Fruit fly (Drosophila melanogaster) whole organism, prepupa: ENCODE data around the gene Jhbp13.
A peak's percentile ranks its signal among the peaks of the same experiment; 100 is the strongest.

Experiments
- Blimp-1 ChIP-seq: fragments of 200-800 bp; sonication (Bioruptor generic); optimal IDR thresholded peaks from 3 replicates; lab custom pipeline; 2017; ENCODE audit warnings: missing biosample characterization, missing genetic modification characterization, mild to moderate bottlenecking, moderate library complexity, missing genetic modification reagents
- CG10631 ChIP-seq: fragments of 200-800 bp; sonication (Bioruptor generic); optimal IDR thresholded peaks from 2 replicates; lab custom pipeline; 2016; ENCODE audit warnings: missing biosample characterization, missing genetic modification characterization
- CG10669 ChIP-seq: fragments of 200-800 bp; sonication (Bioruptor generic); optimal IDR thresholded peaks from 3 replicates; lab custom pipeline; 2018; ENCODE audit warnings: missing biosample characterization, mild to moderate bottlenecking, missing genetic modification characterization, moderate library complexity
- CG11294 ChIP-seq: fragments of 200-800 bp; sonication (Bioruptor generic); IDR thresholded peaks from 2 replicates; pipeline ENCODE4 v1.3.6; 2022; ENCODE audit warnings: missing biosample characterization, missing genetic modification characterization
- CG11902 ChIP-seq: fragments of 200-800 bp; sonication (Bioruptor generic); optimal IDR thresholded peaks from 3 replicates; lab custom pipeline; 2016; ENCODE audit warnings: missing biosample characterization, missing genetic modification characterization
- CG15336 ChIP-seq: fragments of 200-800 bp; sonication (Bioruptor generic); IDR thresholded peaks from 2 replicates; pipeline ENCODE4 v1.3.6; 2022; ENCODE audit warnings: missing biosample characterization, missing genetic modification characterization
- CG1621 ChIP-seq: fragments of 200-800 bp; sonication (Bioruptor generic); optimal IDR thresholded peaks from 3 replicates; lab custom pipeline; 2018; ENCODE audit warnings: missing biosample characterization, mild to moderate bottlenecking, missing genetic modification characterization
- CG16779 ChIP-seq: fragments of 200-800 bp; sonication (Bioruptor generic); optimal IDR thresholded peaks from 3 replicates; lab custom pipeline; 2017; ENCODE audit warnings: missing biosample characterization, mild to moderate bottlenecking, missing genetic modification characterization
- CG3032 ChIP-seq: fragments of 200-800 bp; optimal IDR thresholded peaks from 2 replicates; lab custom pipeline; 2019; ENCODE audit warnings: missing biosample characterization, mild to moderate bottlenecking, missing genetic modification characterization, moderate library complexity
- CG31627 ChIP-seq: fragments of 200-800 bp; sonication (Bioruptor generic); optimal IDR thresholded peaks from 3 replicates; lab custom pipeline; 2016; ENCODE audit warnings: missing biosample characterization, missing genetic modification characterization
- CG34406 ChIP-seq: fragments of 200-800 bp; sonication (Bioruptor generic); optimal IDR thresholded peaks from 3 replicates; lab custom pipeline; 2016; ENCODE audit warnings: missing biosample characterization, missing genetic modification characterization
- CG3919 ChIP-seq: fragments of 200-800 bp; sonication (Bioruptor generic); optimal IDR thresholded peaks from 3 replicates; lab custom pipeline; 2016; ENCODE audit warnings: missing biosample characterization, missing genetic modification characterization
- CG6163 ChIP-seq: fragments of 200-800 bp; sonication (Bioruptor generic); IDR thresholded peaks from 3 replicates; pipeline ENCODE4 v1.3.6; 2022; ENCODE audit warnings: missing biosample characterization, missing genetic modification characterization
- CG6792 ChIP-seq: fragments of 200-800 bp; sonication (Bioruptor generic); optimal IDR thresholded peaks from 3 replicates; lab custom pipeline; 2016; ENCODE audit warnings: missing biosample characterization, missing genetic modification characterization
- CG6808 ChIP-seq: fragments of 200-800 bp; sonication (Bioruptor generic); optimal IDR thresholded peaks from 3 replicates; lab custom pipeline; 2017; ENCODE audit warnings: missing biosample characterization, missing genetic modification characterization, mild to moderate bottlenecking, moderate library complexity, missing genetic modification reagents
- CG6854 ChIP-seq: fragments of 200-800 bp; sonication (Bioruptor generic); optimal IDR thresholded peaks from 2 replicates; lab custom pipeline; 2017; ENCODE audit warnings: missing biosample characterization, mild to moderate bottlenecking, missing genetic modification characterization
- CG7368 ChIP-seq: fragments of 200-800 bp; sonication (Bioruptor generic); optimal IDR thresholded peaks from 3 replicates; lab custom pipeline; 2016; ENCODE audit warnings: missing biosample characterization, missing genetic modification characterization
- CG8632 ChIP-seq: fragments of 200-800 bp; sonication (Bioruptor generic); optimal IDR thresholded peaks from 3 replicates; lab custom pipeline; 2016; ENCODE audit warnings: missing biosample characterization, missing genetic modification characterization
- CG9139 ChIP-seq: fragments of 200-800 bp; sonication (Bioruptor generic); optimal IDR thresholded peaks from 3 replicates; lab custom pipeline; 2017; ENCODE audit warnings: missing biosample characterization, mild to moderate bottlenecking, missing genetic modification characterization
- Eip75B ChIP-seq: fragments of 200-800 bp; sonication (Bioruptor generic); optimal IDR thresholded peaks from 3 replicates; lab custom pipeline; 2016; ENCODE audit warnings: missing biosample characterization, missing genetic modification characterization
- Eip78C ChIP-seq: fragments of 200-800 bp; sonication (Bioruptor generic); peaks from one replicate; lab custom pipeline; 2016; ENCODE audit warnings: missing biosample characterization, missing genetic modification characterization
- Eip93F ChIP-seq: fragments of 200-800 bp; sonication (Bioruptor generic); optimal IDR thresholded peaks from 2 replicates; lab custom pipeline; 2016; ENCODE audit warnings: missing biosample characterization, mild to moderate bottlenecking, missing genetic modification characterization
- Gug ChIP-seq: fragments of 200-800 bp; sonication (Bioruptor generic); IDR thresholded peaks from 2 replicates; pipeline ENCODE4 v1.3.6; 2022; ENCODE audit warnings: missing biosample characterization, missing genetic modification characterization
- Hr38 ChIP-seq: sonication (Bioruptor generic); optimal IDR thresholded peaks from 2 replicates; lab custom pipeline; 2016; ENCODE audit warnings: missing biosample characterization, missing genetic modification characterization
- Hr39 ChIP-seq: fragments of 200-800 bp; sonication (Bioruptor generic); optimal IDR thresholded peaks from 2 replicates; lab custom pipeline; 2016; ENCODE audit warnings: missing biosample characterization, missing genetic modification characterization
- Lpt ChIP-seq: fragments of 200-800 bp; sonication (Bioruptor generic); optimal IDR thresholded peaks from 3 replicates; lab custom pipeline; 2016; ENCODE audit warnings: missing biosample characterization, missing genetic modification characterization
- Met ChIP-seq: fragments of 200-800 bp; sonication (Bioruptor generic); optimal IDR thresholded peaks from 3 replicates; lab custom pipeline; 2016; ENCODE audit warnings: missing biosample characterization, missing genetic modification characterization
- OdsH ChIP-seq: fragments of 200-800 bp; sonication (Bioruptor generic); optimal IDR thresholded peaks from 3 replicates; lab custom pipeline; 2016; ENCODE audit warnings: missing biosample characterization, missing genetic modification characterization
- Smox ChIP-seq: fragments of 200-800 bp; sonication (Bioruptor generic); optimal IDR thresholded peaks from 3 replicates; lab custom pipeline; 2016; ENCODE audit warnings: missing biosample characterization, missing genetic modification characterization
- Sox102F ChIP-seq: fragments of 200-800 bp; sonication (Bioruptor generic); optimal IDR thresholded peaks from 2 replicates; lab custom pipeline; 2016; ENCODE audit warnings: missing biosample characterization, mild to moderate bottlenecking, missing genetic modification characterization
- Sox14 ChIP-seq: fragments of 200-800 bp; sonication (Bioruptor generic); optimal IDR thresholded peaks from 3 replicates; lab custom pipeline; 2016; ENCODE audit warnings: missing biosample characterization, missing genetic modification characterization
- Sox15 ChIP-seq: fragments of 200-800 bp; sonication (Bioruptor generic); optimal IDR thresholded peaks from 3 replicates; lab custom pipeline; 2016; ENCODE audit warnings: missing biosample characterization, missing genetic modification characterization
- achi ChIP-seq: fragments of 200-800 bp; sonication (Bioruptor generic); optimal IDR thresholded peaks from 3 replicates; lab custom pipeline; 2016; ENCODE audit warnings: missing biosample characterization, missing genetic modification characterization
- acj6 ChIP-seq: fragments of 200-800 bp; sonication (Bioruptor generic); optimal IDR thresholded peaks from 3 replicates; lab custom pipeline; 2016; ENCODE audit warnings: missing biosample characterization, missing genetic modification characterization
- dac ChIP-seq: fragments of 200-800 bp; sonication (Bioruptor generic); optimal IDR thresholded peaks from 2 replicates; lab custom pipeline; 2017; ENCODE audit warnings: missing biosample characterization, mild to moderate bottlenecking, missing genetic modification characterization
- dsx ChIP-seq: fragments of 200-800 bp; optimal IDR thresholded peaks from 3 replicates; lab custom pipeline; 2019; ENCODE audit warnings: missing biosample characterization, mild to moderate bottlenecking, missing genetic modification characterization, moderate library complexity; ENCODE audit not compliant: poor library complexity, severe bottlenecking
- eg ChIP-seq: fragments of 200-800 bp; sonication (Bioruptor generic); IDR thresholded peaks from 3 replicates; pipeline ENCODE4 v1.3.6; 2022; ENCODE audit warnings: missing biosample characterization, missing genetic modification characterization
- esn ChIP-seq: fragments of 200-800 bp; sonication (Bioruptor generic); optimal IDR thresholded peaks from 2 replicates; lab custom pipeline; 2016; ENCODE audit warnings: missing biosample characterization, mild to moderate bottlenecking, missing genetic modification characterization, moderate library complexity
- fd85E ChIP-seq: fragments of 200-800 bp; sonication (Bioruptor generic); optimal IDR thresholded peaks from 3 replicates; lab custom pipeline; 2016; ENCODE audit warnings: missing biosample characterization, missing genetic modification characterization
- fkh ChIP-seq: fragments of 200-800 bp; sonication (Bioruptor generic); optimal IDR thresholded peaks from 3 replicates; lab custom pipeline; 2017; ENCODE audit warnings: missing biosample characterization, mild to moderate bottlenecking, missing genetic modification characterization, moderate library complexity
- lz ChIP-seq: fragments of 200-800 bp; sonication (Bioruptor generic); optimal IDR thresholded peaks from 3 replicates; lab custom pipeline; 2016; ENCODE audit warnings: missing biosample characterization, missing genetic modification characterization
- net ChIP-seq: fragments of 200-800 bp; sonication (Bioruptor generic); optimal IDR thresholded peaks from 3 replicates; lab custom pipeline; 2016; ENCODE audit warnings: missing biosample characterization, missing genetic modification characterization
- pdm3 ChIP-seq: fragments of 200-800 bp; sonication (Bioruptor generic); optimal IDR thresholded peaks from 3 replicates; lab custom pipeline; 2016; ENCODE audit warnings: missing biosample characterization, missing genetic modification characterization
- salr ChIP-seq, 2 experiments: fragments of 200-800 bp; sonication (Bioruptor generic); optimal IDR thresholded peaks; 3 replicates each; lab custom pipeline; 2016 to 2018; ENCODE audit warnings: missing biosample characterization in 2 of 2, missing genetic modification characterization in 2 of 2, mild to moderate bottlenecking in 1 of 2
- svp ChIP-seq: fragments of 200-800 bp; sonication (Bioruptor generic); peaks from one replicate; lab custom pipeline; 2016; ENCODE audit warnings: missing biosample characterization, missing genetic modification characterization
- topi ChIP-seq: fragments of 200-800 bp; sonication (Bioruptor generic); optimal IDR thresholded peaks from 3 replicates; lab custom pipeline; 2016; ENCODE audit warnings: missing biosample characterization, missing genetic modification characterization

The Jhbp13 gene

DNA sequence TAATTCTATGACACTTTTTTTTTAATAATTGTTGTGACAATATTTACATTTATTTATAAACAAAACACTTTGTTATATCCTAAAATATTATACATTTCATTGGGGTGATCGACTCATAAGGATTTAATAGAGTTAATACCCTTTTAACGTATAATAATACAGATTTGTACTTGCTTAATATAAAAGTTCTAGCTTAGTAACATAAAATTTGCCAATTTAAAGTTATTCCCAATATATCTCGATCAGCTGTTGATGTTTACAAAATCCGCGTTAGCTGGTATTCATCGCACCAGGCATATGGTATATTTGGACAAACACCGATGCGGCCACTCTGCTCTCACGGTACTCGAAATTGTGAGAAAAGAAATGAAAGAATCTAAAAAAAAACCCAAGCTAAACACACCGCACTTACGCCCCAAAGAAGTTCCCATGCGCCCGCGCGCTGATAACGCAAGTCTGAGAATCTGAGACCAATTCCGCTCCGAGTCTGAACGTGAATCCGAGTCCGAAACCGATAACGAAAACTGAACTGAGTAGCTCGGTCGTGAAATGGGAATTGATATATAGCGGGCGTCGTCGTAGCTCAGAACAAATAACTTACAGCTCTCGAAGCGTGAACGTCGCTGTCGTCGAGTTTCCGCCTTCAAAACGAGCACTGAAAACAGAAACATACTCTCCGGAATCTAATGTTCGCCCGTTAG lies 36.2 kb upstream of the Jhbp13 start, which contains the start of gene Pect:
TSS of gene Pect (plus strand) at position 326 of the 701 bp plus-strand sequence.
- TF ChIP-seq CG11902 (GFP tag; lab: Kevin White, UChicago) (no peak), CG6163 (GFP tag; lab: Robert Waterston, UW) (peak; percentile 57; the same call in 2 of the 3 replicates), CG6854 (GFP tag; lab: Kevin White, UChicago) (peak; percentile 67), CG34406 (no peak), topi (GFP tag; lab: Kevin White, UChicago) (no peak), Blimp-1 (GFP tag; lab: Kevin White, UChicago) (no peak), CG6808 (GFP tag; lab: Kevin White, UChicago) (no peak), svp (GFP tag; lab: Kevin White, UChicago) (peak; percentile 73), CG8632 (GFP tag; lab: Kevin White, UChicago) (no peak), dac (GFP tag; lab: Kevin White, UChicago) (no peak), lz (GFP tag; lab: Kevin White, UChicago) (peak; percentile 31), Hr38 (GFP tag; lab: Kevin White, UChicago) (no peak), dsx (GFP tag; lab: Kevin White, UChicago) (no peak), Lpt (no peak), eg (GFP tag; lab: Robert Waterston, UW) (peak; percentile 37; the same call in 2 of the 3 replicates), Smox (GFP tag; lab: Kevin White, UChicago) (no peak), Sox102F (GFP tag; lab: Kevin White, UChicago) (no peak), CG15336 (GFP tag; lab: Robert Waterston, UW) (peak; percentile 44), CG6792 (GFP tag; lab: Kevin White, UChicago) (no peak), Hr39 (GFP tag; lab: Kevin White, UChicago) (no peak), CG10631 (no peak), CG16779 (tag; lab: Kevin White, UChicago) (no peak), Eip93F (no peak), CG3032 (peak; percentile 68), achi (GFP tag; lab: Kevin White, UChicago) (no peak), fkh (GFP tag; lab: Kevin White, UChicago) (peak; percentile 54), Gug (GFP tag; lab: Robert Waterston, UW) (no peak), Eip78C (peak; percentile 67), salr (GFP tag; optimal IDR thresholded peaks at IDR 0.05; lab: Kevin White, UChicago) (no peak), CG3919 (no peak), esn (peak; percentile 41), Eip75B (no peak), Sox15 (GFP tag; lab: Kevin White, UChicago) (peak; percentile 13), acj6 (GFP tag; lab: Kevin White, UChicago) (no peak), CG9139 (no peak)

DNA sequence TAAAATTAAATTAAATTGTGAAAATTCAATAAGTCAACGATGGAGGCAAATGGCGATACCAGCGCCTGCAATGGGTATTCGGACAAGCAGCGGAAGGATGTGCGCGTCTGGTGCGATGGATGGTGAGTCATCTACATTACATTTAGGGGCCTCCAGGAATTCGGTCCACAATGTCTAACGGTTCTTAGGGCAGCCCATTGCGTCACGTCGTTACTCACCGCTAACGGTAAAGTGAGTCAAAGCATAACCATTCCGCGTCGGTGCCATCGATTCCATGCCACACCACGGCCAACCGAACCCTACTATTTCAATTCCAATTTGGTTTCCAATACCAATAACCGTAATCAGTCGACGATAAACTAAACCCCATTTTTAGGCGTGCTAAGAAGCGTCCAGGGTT lies 35.6 kb upstream of the Jhbp13 start:
- TF ChIP-seq topi (GFP tag; lab: Kevin White, UChicago) (no peak), Eip75B (no peak), CG3919 (no peak), Eip78C (peak; percentile 43), OdsH (no peak), CG11294 (GFP tag; lab: Robert Waterston, UW) (no peak)
- TF ChIP-seq, all 60 proteins: peak for 1

DNA sequence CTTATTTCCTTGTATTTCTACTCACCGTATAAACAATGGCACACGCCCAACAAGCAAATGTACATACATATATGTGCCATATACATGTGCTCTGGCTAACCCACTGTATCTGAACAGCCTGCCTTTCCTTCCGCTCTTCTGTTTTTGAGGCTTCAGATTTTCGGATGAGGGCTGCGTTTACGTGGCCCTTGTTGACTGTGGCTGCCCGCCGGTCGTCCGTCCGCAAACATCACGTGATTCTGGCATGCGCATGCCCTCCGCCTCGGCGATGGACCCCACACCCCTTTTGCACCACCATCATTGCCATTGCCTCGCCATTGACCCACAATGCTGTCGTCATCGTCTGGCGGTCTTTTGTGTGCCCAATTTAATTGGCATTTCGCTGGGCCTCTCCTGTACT lies 34.5 kb upstream of the Jhbp13 start:
- peak; percentile 5 for TF ChIP-seq topi (GFP tag; lab: Kevin White, UChicago)
- TF ChIP-seq CG3919: peak; percentile 40
- TF ChIP-seq fkh (GFP tag; lab: Kevin White, UChicago): peak; percentile 79
- TF ChIP-seq salr (GFP tag; optimal IDR thresholded peaks at IDR 0.05; lab: Kevin White, UChicago): no peak
- 0 out of 2 replicates have a peak, but pooled peaks have one; percentile 21 for TF ChIP-seq CG15336 (GFP tag; lab: Robert Waterston, UW)
- TF ChIP-seq Eip78C: peak; percentile 67
- peak; percentile 66 for TF ChIP-seq CG6854 (GFP tag; lab: Kevin White, UChicago)
- TF ChIP-seq CG6808 (GFP tag; lab: Kevin White, UChicago): no peak
- peak; percentile 38 for TF ChIP-seq CG16779 (tag; lab: Kevin White, UChicago)
- TF ChIP-seq Sox14 (GFP tag; lab: Kevin White, UChicago): peak; percentile 10
- TF ChIP-seq esn: peak; percentile 44
- TF ChIP-seq Met (GFP tag; lab: Kevin White, UChicago): peak; percentile 22
- no peak for TF ChIP-seq CG34406
- TF ChIP-seq net (GFP tag; lab: Kevin White, UChicago): no peak
- TF ChIP-seq pdm3 (GFP tag; lab: Kevin White, UChicago): no peak
- TF ChIP-seq CG1621 (tag; lab: Kevin White, UChicago): peak; percentile 8
- TF ChIP-seq CG31627: no peak
- TF ChIP-seq Eip75B: peak; percentile 45
- no peak for TF ChIP-seq CG10669 (GFP tag; lab: Kevin White, UChicago)
- TF ChIP-seq CG6163 (GFP tag; lab: Robert Waterston, UW): peak; percentile 53; the same call in 2 of the 3 replicates
- no peak for TF ChIP-seq Gug (GFP tag; lab: Robert Waterston, UW)
- peak; percentile 46; the same call in 1 of the 3 replicates for TF ChIP-seq eg (GFP tag; lab: Robert Waterston, UW)
- TF ChIP-seq fd85E (GFP tag; lab: Kevin White, UChicago): no peak
- TF ChIP-seq CG7368 (GFP tag; lab: Kevin White, UChicago): no peak
